Worm (Caenorhabditis elegans) whole organism, young adult: ENCODE measurements around the gene T10B5.4.

ENCODE experiments used
- F22D6.2 ChIP-seq: sonication (generic microtip); optimal IDR thresholded peaks from 2 replicates; lab custom pipeline; 2016; ENCODE audit warnings: mild to moderate bottlenecking, missing genetic modification characterization, missing compliant biosample characterization
- F23B12.7 ChIP-seq: sonication (generic microtip); optimal IDR thresholded peaks from 2 replicates; lab custom pipeline; 2017; ENCODE audit warnings: missing genetic modification characterization, mild to moderate bottlenecking, missing compliant biosample characterization, antibody characterized with exemption, moderate library complexity; ENCODE audit not compliant: insufficient read depth
- attf-3 ChIP-seq: fragments of 200-800 bp; sonication (Bioruptor generic); conservative IDR thresholded peaks from 2 replicates; pipeline ENCODE4 v1.3.6; 2022; ENCODE audit warnings: missing genetic modification reagents, missing genetic modification characterization, missing compliant biosample characterization
- cebp-1 ChIP-seq, 2 experiments: fragments of 200-800 bp in 1 of 2; sonication (Bioruptor generic) in 1 of 2; sonication (generic microtip) in 1 of 2; IDR thresholded peaks in 1 of 2; optimal IDR thresholded peaks in 1 of 2; 2 replicates each; pipeline versions ENCODE4 v1.3.6 to Lab custom; 2017 to 2022; ENCODE audit warnings: missing compliant biosample characterization in 2 of 2, missing genetic modification characterization in 2 of 2, mild to moderate bottlenecking in 1 of 2, missing genetic modification reagents in 1 of 2, moderate library complexity in 1 of 2
- efl-1 ChIP-seq: fragments of 150-350 bp; optimal IDR thresholded peaks from 2 replicates; lab custom pipeline; 2014; ENCODE audit warnings: missing biosample characterization, missing genetic modification reagents, missing genetic modification characterization
- hmg-1.2 ChIP-seq: fragments of 200-800 bp; sonication (Bioruptor generic); IDR thresholded peaks from 2 replicates; pipeline ENCODE4 v1.3.6; 2022; ENCODE audit warnings: missing genetic modification reagents, missing genetic modification characterization, missing compliant biosample characterization
- hmg-20 ChIP-seq: fragments of 200-800 bp; sonication (Bioruptor generic); IDR thresholded peaks from 2 replicates; pipeline ENCODE4 v1.3.6; 2022; ENCODE audit warnings: missing genetic modification reagents, missing genetic modification characterization, missing compliant biosample characterization
- nhr-80 ChIP-seq: sonication (generic microtip); optimal IDR thresholded peaks from 2 replicates; lab custom pipeline; 2016; ENCODE audit warnings: missing genetic modification characterization, missing compliant biosample characterization
- pbrm-1 ChIP-seq: fragments of 200-800 bp; sonication (Bioruptor generic); IDR thresholded peaks from 2 replicates; pipeline ENCODE4 v1.3.6; 2022; ENCODE audit warnings: missing genetic modification reagents, missing genetic modification characterization, missing compliant biosample characterization
- pha-4 ChIP-seq: fragments of 150-350 bp; sonication (generic microtip); optimal IDR thresholded peaks from 2 replicates; lab custom pipeline; 2014; ENCODE audit warnings: missing biosample characterization, missing genetic modification reagents, missing genetic modification characterization
- snpc-1.1 ChIP-seq: sonication (generic microtip); optimal IDR thresholded peaks from 2 replicates; lab custom pipeline; 2017; ENCODE audit warnings: missing genetic modification characterization, mild to moderate bottlenecking, missing compliant biosample characterization, antibody characterized with exemption, moderate library complexity, missing genotype, missing genetic modification reagents; ENCODE audit not compliant: insufficient read depth
- snpc-4 ChIP-seq, 5 experiments: fragments of 150-350 bp in 1 of 5; sonication (generic microtip) in 4 of 5; optimal IDR thresholded peaks; 2 replicates each; lab custom pipeline; 2014 to 2018; ENCODE audit warnings: missing genetic modification characterization in 5 of 5, missing biosample characterization in 3 of 5, antibody characterized with exemption in 2 of 5, mild to moderate bottlenecking in 2 of 5, missing compliant biosample characterization in 2 of 5, missing genotype in 2 of 5, moderate library complexity in 2 of 5, missing genetic modification reagents in 1 of 5
- unc-62 ChIP-seq: fragments of 150-350 bp; optimal IDR thresholded peaks from 2 replicates; lab custom pipeline; 2014; ENCODE audit warnings: missing biosample characterization, missing genetic modification reagents, missing genetic modification characterization

DNA sequence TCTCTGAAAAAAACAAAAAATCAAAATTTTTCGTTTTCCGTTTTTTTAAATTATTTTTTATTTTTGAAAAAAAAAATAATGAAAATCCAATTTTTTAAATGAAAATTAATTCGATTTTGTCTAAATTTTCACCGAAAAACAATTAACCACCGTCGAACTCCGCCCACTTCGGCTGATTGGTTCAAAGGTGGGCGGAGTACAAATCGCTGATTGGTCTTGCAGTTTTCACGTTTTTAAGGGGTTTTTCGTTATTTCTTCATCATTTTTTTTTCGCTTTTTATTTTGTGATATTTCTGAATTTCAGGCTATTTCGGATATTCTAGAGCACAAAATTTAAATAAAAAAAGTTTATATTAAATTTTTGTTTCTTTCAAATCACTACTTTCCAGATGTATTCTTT is 6.6 kb downstream of the T10B5.4 start:
- TF ChIP-seq pbrm-1 (GFP tag; lab: Robert Waterston, UW) (no peak), nhr-80 (tag; lab: Kevin White, UChicago) (no peak), cebp-1 (GFP tag; IDR thresholded peaks at IDR 0.05; lab: Robert Waterston, UW) (no peak), cebp-1 (tag; optimal IDR thresholded peaks at IDR 0.05; lab: Kevin White, UChicago) (no peak), snpc-1.1 (tag; lab: Kevin White, UChicago) (no peak), snpc-4 (GFP tag; optimal IDR thresholded peaks at IDR 0.05; lab: Kevin White, UChicago) (no peak), snpc-4 (tag; optimal IDR thresholded peaks at IDR 0.05; lab: Kevin White, UChicago) (no peak), efl-1 (GFP tag; lab: Kevin White, UChicago) (no peak), F22D6.2 (no peak), hmg-1.2 (GFP tag; lab: Robert Waterston, UW) (no peak), hmg-20 (GFP tag; lab: Robert Waterston, UW) (no peak), pha-4 (tag; lab: Kevin White, UChicago) (no peak), unc-62 (GFP tag; lab: Kevin White, UChicago) (no peak), F23B12.7 (tag; lab: Kevin White, UChicago) (no peak), attf-3 (no peak)
